Worm (Caenorhabditis elegans) whole organism, L3 larva: Measurements from ENCODE around the gene M163.22.

ENCODE experiments used
- R02D3.7 ChIP-seq: fragments of 150-350 bp; optimal IDR thresholded peaks from 2 replicates; lab custom pipeline; 2014; ENCODE audit warnings: missing biosample characterization, missing genetic modification characterization
- ZK546.5 ChIP-seq: sonication (generic microtip); optimal IDR thresholded peaks from 2 replicates; lab custom pipeline; 2017; ENCODE audit warnings: missing biosample characterization, missing genetic modification characterization
- aly-2 ChIP-seq: fragments of 150-350 bp; optimal IDR thresholded peaks from 2 replicates; lab custom pipeline; 2014; ENCODE audit warnings: missing biosample characterization, missing genetic modification characterization
- ceh-28 ChIP-seq: fragments of 150-350 bp; optimal IDR thresholded peaks from 2 replicates; lab custom pipeline; 2014; ENCODE audit warnings: missing biosample characterization, missing genetic modification reagents, missing genetic modification characterization
- ceh-82 ChIP-seq: fragments of 150-350 bp; optimal IDR thresholded peaks from 2 replicates; lab custom pipeline; 2014; ENCODE audit warnings: missing biosample characterization, missing genetic modification characterization
- ceh-9 ChIP-seq: sonication (generic microtip); optimal IDR thresholded peaks from 2 replicates; lab custom pipeline; 2018; ENCODE audit warnings: missing biosample characterization, missing genetic modification characterization
- daf-12 ChIP-seq: fragments of 150-350 bp; optimal IDR thresholded peaks from 2 replicates; lab custom pipeline; 2014; ENCODE audit warnings: missing biosample characterization, missing genetic modification reagents, missing genetic modification characterization
- egl-27 ChIP-seq: sonication (generic microtip); optimal IDR thresholded peaks from 4 replicates; lab custom pipeline; 2017; ENCODE audit warnings: missing biosample characterization, missing genetic modification reagents, missing genetic modification characterization
- egl-5 ChIP-seq: fragments of 150-350 bp; optimal IDR thresholded peaks from 2 replicates; lab custom pipeline; 2017; ENCODE audit warnings: missing biosample characterization, missing genetic modification reagents, missing genetic modification characterization, inconsistent platforms
- elt-1 ChIP-seq: fragments of 150-350 bp; optimal IDR thresholded peaks from 2 replicates; lab custom pipeline; 2014; ENCODE audit warnings: missing biosample characterization, missing genetic modification characterization
- elt-2 ChIP-seq: sonication (generic microtip); optimal IDR thresholded peaks from 2 replicates; lab custom pipeline; 2016; ENCODE audit warnings: missing genetic modification reagents, mild to moderate bottlenecking, missing genetic modification characterization, missing compliant biosample characterization
- elt-3 ChIP-seq, 3 experiments: fragments of 150-350 bp in 1 of 3; sonication (generic microtip) in 2 of 3; optimal IDR thresholded peaks; 2 replicates in 2 of 3; 4 replicates in 1 of 3; lab custom pipeline; 2014 to 2017; ENCODE audit warnings: missing biosample characterization in 3 of 3, missing genetic modification characterization in 3 of 3
- eor-1 ChIP-seq, 2 experiments: fragments of 150-350 bp; optimal IDR thresholded peaks; 2 replicates each; lab custom pipeline; 2014 to 2018; ENCODE audit warnings: missing biosample characterization in 2 of 2, missing genetic modification characterization in 2 of 2
- fkh-10 ChIP-seq: sonication (generic microtip); optimal IDR thresholded peaks from 2 replicates; lab custom pipeline; 2017; ENCODE audit warnings: missing biosample characterization, missing genetic modification reagents, missing genetic modification characterization
- fkh-2 ChIP-seq: fragments of 150-350 bp; optimal IDR thresholded peaks from 2 replicates; lab custom pipeline; 2014; ENCODE audit warnings: missing biosample characterization, missing genetic modification reagents, missing genetic modification characterization
- fos-1 ChIP-seq: fragments of 150-350 bp; optimal IDR thresholded peaks from 2 replicates; lab custom pipeline; 2014; ENCODE audit warnings: missing biosample characterization, missing genetic modification characterization
- hmg-11 ChIP-seq: sonication (generic microtip); optimal IDR thresholded peaks from 2 replicates; lab custom pipeline; 2016; ENCODE audit warnings: missing genetic modification characterization, missing compliant biosample characterization
- jun-1 ChIP-seq: fragments of 150-350 bp; optimal IDR thresholded peaks from 2 replicates; lab custom pipeline; 2014; ENCODE audit warnings: missing biosample characterization, missing genetic modification reagents, missing genetic modification characterization
- lin-15B ChIP-seq: fragments of 150-350 bp; optimal IDR thresholded peaks from 2 replicates; lab custom pipeline; 2014; ENCODE audit warnings: missing biosample characterization, missing genetic modification characterization
- lin-39 ChIP-seq: fragments of 150-350 bp; optimal IDR thresholded peaks from 2 replicates; lab custom pipeline; 2018; ENCODE audit warnings: missing biosample characterization, missing genetic modification reagents, missing genetic modification characterization
- lsy-12 ChIP-seq: sonication (generic microtip); optimal IDR thresholded peaks from 2 replicates; lab custom pipeline; 2016; ENCODE audit warnings: mild to moderate bottlenecking, missing genetic modification characterization, missing compliant biosample characterization
- mdl-1 ChIP-seq: fragments of 150-350 bp; optimal IDR thresholded peaks from 2 replicates; lab custom pipeline; 2014; ENCODE audit warnings: missing biosample characterization, missing genetic modification characterization
- nfya-1 ChIP-seq: sonication (generic microtip); optimal IDR thresholded peaks from 2 replicates; lab custom pipeline; 2017; ENCODE audit warnings: missing genetic modification characterization, mild to moderate bottlenecking, missing compliant biosample characterization, antibody characterized with exemption, moderate library complexity; ENCODE audit not compliant: insufficient read depth
- nhr-11 ChIP-seq: fragments of 150-350 bp; optimal IDR thresholded peaks from 2 replicates; lab custom pipeline; 2014; ENCODE audit warnings: missing biosample characterization, missing genetic modification characterization
- nhr-12 ChIP-seq: fragments of 150-350 bp; optimal IDR thresholded peaks from 2 replicates; lab custom pipeline; 2014; ENCODE audit warnings: missing biosample characterization, missing genetic modification characterization
- nhr-23 ChIP-seq: fragments of 150-350 bp; optimal IDR thresholded peaks from 2 replicates; lab custom pipeline; 2014; ENCODE audit warnings: missing biosample characterization, missing genetic modification reagents, missing genetic modification characterization
- nhr-237 ChIP-seq: fragments of 150-350 bp; optimal IDR thresholded peaks from 2 replicates; lab custom pipeline; 2014; ENCODE audit warnings: missing biosample characterization, missing genetic modification characterization
- nhr-25 ChIP-seq: sonication (generic microtip); optimal IDR thresholded peaks from 2 replicates; lab custom pipeline; 2017; ENCODE audit warnings: missing biosample characterization, missing genetic modification characterization
- nhr-28 ChIP-seq: fragments of 150-350 bp; optimal IDR thresholded peaks from 2 replicates; lab custom pipeline; 2014; ENCODE audit warnings: missing biosample characterization, missing genetic modification characterization
- nhr-43 ChIP-seq: sonication (generic microtip); optimal IDR thresholded peaks from 2 replicates; lab custom pipeline; 2016; ENCODE audit warnings: mild to moderate bottlenecking, missing genetic modification characterization, missing compliant biosample characterization; ENCODE audit not compliant: poor library complexity, severe bottlenecking
- nhr-67 ChIP-seq: fragments of 150-350 bp; optimal IDR thresholded peaks from 2 replicates; lab custom pipeline; 2014; ENCODE audit warnings: missing biosample characterization, missing genetic modification characterization
- nhr-76 ChIP-seq: fragments of 150-350 bp; sonication (generic microtip); optimal IDR thresholded peaks from 5 replicates; lab custom pipeline; 2014; ENCODE audit warnings: missing biosample characterization, missing genetic modification characterization
- nhr-77 ChIP-seq: fragments of 150-350 bp; optimal IDR thresholded peaks from 2 replicates; lab custom pipeline; 2014; ENCODE audit warnings: missing biosample characterization, missing genetic modification characterization
- pha-4 ChIP-seq: fragments of 150-350 bp; optimal IDR thresholded peaks from 2 replicates; lab custom pipeline; 2014; ENCODE audit warnings: missing biosample characterization, missing genetic modification reagents, missing genetic modification characterization
- pqm-1 ChIP-seq: fragments of 150-350 bp; optimal IDR thresholded peaks from 2 replicates; lab custom pipeline; 2017; ENCODE audit warnings: missing biosample characterization, missing genetic modification characterization, inconsistent platforms
- sea-2 ChIP-seq: fragments of 150-350 bp; sonication (generic microtip); optimal IDR thresholded peaks from 4 replicates; lab custom pipeline; 2014; ENCODE audit warnings: missing biosample characterization, missing genetic modification reagents, missing genetic modification characterization
- skn-1 ChIP-seq: fragments of 150-350 bp; optimal IDR thresholded peaks from 2 replicates; lab custom pipeline; 2014; ENCODE audit warnings: missing biosample characterization, missing genetic modification characterization
- snpc-4 ChIP-seq: fragments of 150-350 bp; optimal IDR thresholded peaks from 2 replicates; lab custom pipeline; 2014; ENCODE audit warnings: missing biosample characterization, missing genetic modification characterization
- tbx-2 ChIP-seq: sonication (generic microtip); optimal IDR thresholded peaks from 2 replicates; lab custom pipeline; 2016; ENCODE audit warnings: mild to moderate bottlenecking, missing genetic modification characterization, missing compliant biosample characterization
- unc-39 ChIP-seq: sonication (generic microtip); optimal IDR thresholded peaks from 4 replicates; lab custom pipeline; 2017; ENCODE audit warnings: missing biosample characterization, missing genetic modification characterization
- unc-62 ChIP-seq: fragments of 150-350 bp; sonication (generic microtip); optimal IDR thresholded peaks from 4 replicates; lab custom pipeline; 2014; ENCODE audit warnings: missing biosample characterization, missing genetic modification reagents, missing genetic modification characterization
- zag-1 ChIP-seq: fragments of 150-350 bp; optimal IDR thresholded peaks from 2 replicates; lab custom pipeline; 2014; ENCODE audit warnings: missing biosample characterization, missing genetic modification characterization

Gene M163.22

DNA sequence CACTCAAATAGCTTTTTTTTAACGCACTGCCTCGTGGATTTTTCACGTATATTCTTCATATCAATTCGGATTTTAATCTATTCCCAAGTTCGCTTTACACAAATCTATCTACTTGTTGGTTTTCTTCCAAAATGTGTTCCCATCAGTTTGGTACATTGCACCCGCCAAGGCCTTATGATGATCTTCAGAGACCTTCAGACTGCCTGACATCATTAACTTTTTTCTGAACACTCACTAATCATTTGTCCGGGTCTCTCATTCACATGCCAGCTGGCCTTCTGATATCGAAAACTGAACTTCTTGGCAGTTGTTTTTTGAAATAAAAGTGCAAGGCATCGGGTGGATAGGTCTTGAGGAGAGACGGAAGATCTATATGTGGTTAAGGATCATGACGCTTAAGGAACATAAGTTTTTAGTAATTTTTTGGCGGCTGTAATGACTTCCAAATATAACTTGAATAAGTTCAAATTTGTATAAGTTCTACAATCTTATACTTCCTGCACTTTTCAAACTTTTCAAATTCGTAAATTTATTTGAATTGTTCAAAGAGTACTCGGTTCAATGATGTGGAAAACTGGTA, 34.2 kb downstream of the M163.22 start:
- TF ChIP-seq fos-1 (tag; lab: Kevin White, UChicago) (no peak), elt-2 (tag; lab: Kevin White, UChicago) (no peak), nhr-43 (peak; percentile 5), elt-3 (tag; optimal IDR thresholded peaks at IDR 0.05; lab: Kevin White, UChicago) (no peak), fkh-2 (tag; lab: Kevin White, UChicago) (no peak), unc-39 (tag; lab: Kevin White, UChicago) (no peak), nhr-23 (tag; lab: Kevin White, UChicago) (no peak), mdl-1 (tag; lab: Kevin White, UChicago) (no peak), fkh-10 (GFP tag; lab: Kevin White, UChicago) (no peak), skn-1 (tag; lab: Kevin White, UChicago) (no peak), aly-2 (tag; lab: Kevin White, UChicago) (no peak), snpc-4 (tag; lab: Kevin White, UChicago) (no peak), egl-27 (tag; lab: Kevin White, UChicago) (no peak), nhr-25 (tag; lab: Kevin White, UChicago) (peak; percentile 53), ceh-82 (tag; lab: Kevin White, UChicago) (no peak)

DNA sequence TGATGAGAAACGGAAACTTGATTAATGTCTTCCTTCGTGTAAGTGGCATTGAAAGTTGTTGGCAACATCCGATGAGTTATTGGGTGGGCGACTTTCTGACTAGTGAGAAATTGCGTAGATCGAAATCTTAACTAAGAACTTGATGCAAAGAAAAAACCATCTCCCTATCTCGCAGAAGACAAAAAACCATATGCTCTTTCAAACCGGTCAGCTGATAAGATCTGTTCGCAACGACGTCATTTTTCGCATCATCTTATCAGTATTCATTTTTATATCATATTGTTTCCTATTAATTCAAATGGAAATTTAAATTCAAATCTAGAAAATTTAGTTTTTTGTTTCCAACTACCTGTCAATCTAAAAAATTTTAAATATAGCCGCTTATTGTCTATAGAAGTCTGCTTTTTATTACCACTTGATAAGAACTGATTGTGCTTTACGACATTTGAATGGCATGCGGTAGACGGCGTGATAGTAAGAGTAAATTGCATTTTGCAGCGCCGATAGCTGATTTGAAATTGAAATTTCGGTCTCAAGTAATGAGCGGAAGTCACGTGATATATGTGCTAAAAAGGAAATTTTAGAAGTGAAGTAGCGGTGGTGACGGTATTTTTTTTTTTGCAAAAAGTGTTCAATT, 34.8 kb downstream of the M163.22 start:
- TF ChIP-seq sea-2 (GFP tag; lab: Kevin White, UChicago), result no peak
- TF ChIP-seq lin-15B (tag; lab: Kevin White, UChicago), result no peak
- TF ChIP-seq tbx-2 (tag; lab: Kevin White, UChicago), result no peak
- TF ChIP-seq fkh-10 (GFP tag; lab: Kevin White, UChicago), result no peak
- peak; percentile 14 for TF ChIP-seq pha-4 (tag; lab: Kevin White, UChicago)
- no peak for TF ChIP-seq ceh-9 (tag; lab: Kevin White, UChicago)
- TF ChIP-seq nhr-43, result no peak
- no peak for TF ChIP-seq snpc-4 (tag; lab: Kevin White, UChicago)
- TF ChIP-seq fkh-2 (tag; lab: Kevin White, UChicago), result no peak
- TF ChIP-seq elt-1, result peak; percentile 84
- TF ChIP-seq R02D3.7 (tag; lab: Kevin White, UChicago), result no peak
- no peak for TF ChIP-seq nhr-23 (tag; lab: Kevin White, UChicago)
- no peak for TF ChIP-seq zag-1
- no peak for TF ChIP-seq skn-1 (tag; lab: Kevin White, UChicago)
- no peak for TF ChIP-seq aly-2 (tag; lab: Kevin White, UChicago)
- TF ChIP-seq nhr-67 (tag; lab: Kevin White, UChicago), result no peak
- TF ChIP-seq nhr-25 (tag; lab: Kevin White, UChicago), result peak; percentile 72
- peak; percentile 36 for TF ChIP-seq egl-27 (tag; lab: Kevin White, UChicago)
- TF ChIP-seq egl-5, result no peak
- TF ChIP-seq jun-1 (tag; lab: Kevin White, UChicago), result no peak
- TF ChIP-seq nhr-12, result no peak
- TF ChIP-seq pqm-1 (tag; lab: Kevin White, UChicago), result peak; percentile 17
- TF ChIP-seq elt-2 (tag; lab: Kevin White, UChicago), result peak; percentile 99
- TF ChIP-seq nhr-237, result no peak
- no peak for TF ChIP-seq ZK546.5 (tag; lab: Kevin White, UChicago)
- TF ChIP-seq lin-39, result no peak
- TF ChIP-seq nhr-77 (tag; lab: Kevin White, UChicago), result no peak
- TF ChIP-seq nhr-28 (tag; lab: Kevin White, UChicago), result no peak
- TF ChIP-seq unc-62 (GFP tag; lab: Kevin White, UChicago), result no peak
- TF ChIP-seq ceh-28 (tag; lab: Kevin White, UChicago), result no peak
- TF ChIP-seq daf-12 (tag; lab: Kevin White, UChicago), result no peak

DNA sequence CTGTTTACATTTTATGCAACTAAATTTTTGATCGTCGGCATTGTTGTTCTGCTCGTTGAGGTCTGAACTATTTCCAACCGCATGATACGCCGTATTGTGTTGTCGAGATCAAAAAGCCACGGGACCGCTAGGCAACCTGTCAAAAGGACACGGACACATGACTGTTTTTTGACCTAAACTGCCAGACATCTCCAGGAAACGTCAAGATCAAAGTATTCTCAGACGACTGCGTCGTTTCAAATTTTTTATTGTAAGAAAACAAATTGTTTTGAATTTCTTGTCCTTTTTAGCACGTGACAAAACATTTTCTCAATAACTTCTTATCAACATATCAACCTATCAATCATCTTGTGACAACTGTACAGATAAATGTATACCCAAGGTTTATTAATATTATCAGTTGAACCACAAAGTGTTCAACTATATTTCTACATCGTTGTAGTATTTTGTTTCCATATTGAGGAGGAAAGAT, 36.5 kb downstream of the M163.22 start:
- peak; percentile 87 for TF ChIP-seq jun-1 (tag; lab: Kevin White, UChicago)
- no peak for TF ChIP-seq zag-1
- no peak for TF ChIP-seq tbx-2 (tag; lab: Kevin White, UChicago)
- no peak for TF ChIP-seq lin-15B (tag; lab: Kevin White, UChicago)
- TF ChIP-seq ZK546.5 (tag; lab: Kevin White, UChicago), result no peak
- peak; percentile 82 for TF ChIP-seq nhr-43
- no peak for TF ChIP-seq nhr-76 (tag; lab: Kevin White, UChicago)
- no peak for TF ChIP-seq elt-3 (tag; optimal IDR thresholded peaks at IDR 0.05; lab: Kevin White, UChicago)
- TF ChIP-seq fkh-10 (GFP tag; lab: Kevin White, UChicago), result no peak
- TF ChIP-seq ceh-28 (tag; lab: Kevin White, UChicago), result no peak
- peak; percentile 83 for TF ChIP-seq pqm-1 (tag; lab: Kevin White, UChicago)
- TF ChIP-seq elt-1, result peak; percentile 19
- TF ChIP-seq unc-62 (GFP tag; lab: Kevin White, UChicago), result peak; percentile 45
- no peak for TF ChIP-seq snpc-4 (tag; lab: Kevin White, UChicago)
- no peak for TF ChIP-seq egl-5
- no peak for TF ChIP-seq ceh-9 (tag; lab: Kevin White, UChicago)
- TF ChIP-seq fos-1 (tag; lab: Kevin White, UChicago), result no peak
- TF ChIP-seq ceh-82 (tag; lab: Kevin White, UChicago), result no peak
- TF ChIP-seq aly-2 (tag; lab: Kevin White, UChicago), result no peak
- TF ChIP-seq nhr-25 (tag; lab: Kevin White, UChicago), result peak; percentile 69
- TF ChIP-seq lin-39, result no peak
- no peak for TF ChIP-seq hmg-11 (tag; lab: Kevin White, UChicago)
- TF ChIP-seq R02D3.7 (tag; lab: Kevin White, UChicago), result no peak
- no peak for TF ChIP-seq eor-1 (tag; optimal IDR thresholded peaks at IDR 0.05; lab: Kevin White, UChicago)
- TF ChIP-seq nhr-11, result no peak
- TF ChIP-seq nhr-12, result no peak
- TF ChIP-seq unc-39 (tag; lab: Kevin White, UChicago), result no peak
- TF ChIP-seq nfya-1 (tag; lab: Kevin White, UChicago), result peak; percentile 9
- TF ChIP-seq lsy-12 (tag; lab: Kevin White, UChicago), result no peak
- no peak for TF ChIP-seq nhr-28 (tag; lab: Kevin White, UChicago)
- TF ChIP-seq egl-27 (tag; lab: Kevin White, UChicago), result no peak
- peak; percentile 61 for TF ChIP-seq pha-4 (tag; lab: Kevin White, UChicago)
